Fruit fly (Drosophila melanogaster) whole organism, wandering third instar larva: ENCODE measurements around the gene DopEcR.
A peak's percentile ranks its signal among the peaks of the same experiment; 100 is the strongest.

Source experiments
- CG32264 ChIP-seq: fragments of 200-800 bp; sonication (Bioruptor generic); optimal IDR thresholded peaks from 2 replicates; lab custom pipeline; 2016; ENCODE audit warnings: missing biosample characterization, missing genetic modification characterization
- Dfd ChIP-seq: fragments of >200 bp; optimal IDR thresholded peaks from 2 replicates; lab custom pipeline; 2017; ENCODE audit warnings: missing biosample characterization, missing genetic modification characterization
- Dif ChIP-seq: fragments of 200-275, 200-300 bp; sonication (Bioruptor generic); optimal IDR thresholded peaks from 2 replicates; lab custom pipeline; 2018; ENCODE audit warnings: missing biosample characterization, missing genetic modification characterization; ENCODE audit not compliant: partially characterized antibody
- HLH106 ChIP-seq: fragments of 200-800 bp; optimal IDR thresholded peaks from 3 replicates; lab custom pipeline; 2019; ENCODE audit warnings: missing biosample characterization, mild to moderate bottlenecking, missing genetic modification characterization, moderate library complexity
- Hnf4 ChIP-seq: fragments of 200-800 bp; sonication (Bioruptor generic); optimal IDR thresholded peaks from 2 replicates; lab custom pipeline; 2016; ENCODE audit warnings: missing biosample characterization, mild to moderate bottlenecking, missing genetic modification characterization
- Hr83 ChIP-seq: fragments of 200-300 bp; sonication (Bioruptor generic); optimal IDR thresholded peaks from 2 replicates; lab custom pipeline; 2016; ENCODE audit warnings: missing biosample characterization, mild to moderate bottlenecking, missing genetic modification characterization, moderate library complexity; ENCODE audit not compliant: poor library complexity, severe bottlenecking
- Jra ChIP-seq: sonication (Bioruptor generic); optimal IDR thresholded peaks from 2 replicates; lab custom pipeline; 2016; ENCODE audit warnings: missing biosample characterization, missing genetic modification characterization
- Mio ChIP-seq: sonication (Bioruptor generic); optimal IDR thresholded peaks from 2 replicates; lab custom pipeline; 2016; ENCODE audit warnings: missing biosample characterization, missing genetic modification characterization
- OdsH ChIP-seq: fragments of 200-800 bp; sonication (Bioruptor generic); optimal IDR thresholded peaks from 2 replicates; lab custom pipeline; 2016; ENCODE audit warnings: missing biosample characterization, mild to moderate bottlenecking, missing genetic modification characterization
- Rel ChIP-seq, 2 experiments: fragments of 200-800 bp; sonication (Bioruptor generic) in 1 of 2; optimal IDR thresholded peaks; 2 replicates in 1 of 2; 3 replicates in 1 of 2; lab custom pipeline; 2016 to 2019; ENCODE audit warnings: mild to moderate bottlenecking in 2 of 2, missing biosample characterization in 2 of 2, missing genetic modification characterization in 2 of 2, moderate library complexity in 1 of 2
- Sp1 ChIP-seq: fragments of 200-800 bp; sonication (Bioruptor generic); optimal IDR thresholded peaks from 3 replicates; lab custom pipeline; 2019; ENCODE audit warnings: missing biosample characterization, mild to moderate bottlenecking, missing genetic modification characterization, moderate library complexity
- br ChIP-seq: fragments of 200-800 bp; sonication (Bioruptor generic); optimal IDR thresholded peaks from 2 replicates; lab custom pipeline; 2016; ENCODE audit warnings: missing biosample characterization, missing genetic modification characterization
- brk ChIP-seq: fragments of 200-800 bp; sonication (Bioruptor generic); optimal IDR thresholded peaks from 2 replicates; lab custom pipeline; 2016; ENCODE audit warnings: missing biosample characterization, mild to moderate bottlenecking, missing genetic modification characterization
- dl ChIP-seq, 2 experiments: fragments of 175-275, 200-275 bp in 1 of 2; fragments of 200-275 bp in 1 of 2; sonication (Bioruptor generic); optimal IDR thresholded peaks; lab custom pipeline; 2018; ENCODE audit warnings: mild to moderate bottlenecking in 2 of 2, missing biosample characterization in 2 of 2, missing genetic modification characterization in 2 of 2, moderate library complexity in 2 of 2; ENCODE audit not compliant: partially characterized antibody in 2 of 2, insufficient read depth in 1 of 2
- dmrt93B ChIP-seq: fragments of 200-800 bp; sonication (Bioruptor generic); optimal IDR thresholded peaks from 2 replicates; lab custom pipeline; 2018; ENCODE audit warnings: missing biosample characterization, mild to moderate bottlenecking, missing genetic modification characterization
- dsf ChIP-seq: sonication (Bioruptor generic); optimal IDR thresholded peaks from 2 replicates; lab custom pipeline; 2016; ENCODE audit warnings: missing biosample characterization, missing genetic modification characterization, borderline replicate concordance
- ey ChIP-seq: fragments of 200-800 bp; sonication (Bioruptor generic); optimal IDR thresholded peaks from 2 replicates; lab custom pipeline; 2016; ENCODE audit warnings: missing biosample characterization, missing genetic modification characterization
- foxo ChIP-seq, 2 experiments: fragments of 200-800 bp; sonication (Bioruptor generic); optimal IDR thresholded peaks; 2 replicates in 1 of 2; 3 replicates in 1 of 2; lab custom pipeline; 2016 to 2017; ENCODE audit warnings: missing biosample characterization in 2 of 2, missing genetic modification characterization in 2 of 2
- fru ChIP-seq: fragments of 200-800 bp; sonication (Bioruptor generic); optimal IDR thresholded peaks from 3 replicates; lab custom pipeline; 2016; ENCODE audit warnings: missing biosample characterization, mild to moderate bottlenecking, missing genetic modification characterization
- h ChIP-seq: fragments of 200-800 bp; sonication (Bioruptor generic); optimal IDR thresholded peaks from 3 replicates; lab custom pipeline; 2016; ENCODE audit warnings: missing biosample characterization, mild to moderate bottlenecking, missing genetic modification characterization
- jim ChIP-seq: fragments of 175-275, 200-325 bp; sonication (Bioruptor generic); optimal IDR thresholded peaks from 2 replicates; lab custom pipeline; 2016; ENCODE audit warnings: missing biosample characterization, mild to moderate bottlenecking, missing genetic modification characterization
- lola ChIP-seq: fragments of >200 bp; optimal IDR thresholded peaks from 2 replicates; lab custom pipeline; 2017; ENCODE audit warnings: missing biosample characterization, missing genetic modification characterization
- psq ChIP-seq: fragments of 200-800 bp; sonication (Bioruptor generic); optimal IDR thresholded peaks from 3 replicates; lab custom pipeline; 2017; ENCODE audit warnings: missing biosample characterization, mild to moderate bottlenecking, missing genetic modification characterization, moderate library complexity
- rgr ChIP-seq: fragments of 200-800 bp; sonication (Bioruptor generic); optimal IDR thresholded peaks from 3 replicates; lab custom pipeline; 2016; ENCODE audit warnings: missing biosample characterization, mild to moderate bottlenecking, missing genetic modification characterization
- sage ChIP-seq: fragments of 200-800 bp; sonication (Bioruptor generic); optimal IDR thresholded peaks from 2 replicates; lab custom pipeline; 2016; ENCODE audit warnings: missing biosample characterization, mild to moderate bottlenecking, missing genetic modification characterization
- sv ChIP-seq: fragments of 200-800 bp; sonication (Bioruptor generic); optimal IDR thresholded peaks from 3 replicates; lab custom pipeline; 2016; ENCODE audit warnings: missing biosample characterization, missing genetic modification characterization
- tai ChIP-seq: sonication (Bioruptor generic); optimal IDR thresholded peaks from 2 replicates; lab custom pipeline; 2016; ENCODE audit warnings: missing biosample characterization, missing genetic modification characterization
- usp ChIP-seq: fragments of >200 bp; optimal IDR thresholded peaks from 2 replicates; lab custom pipeline; 2017; ENCODE audit warnings: missing biosample characterization, missing genetic modification characterization
- woc ChIP-seq: sonication (Bioruptor generic); optimal IDR thresholded peaks from 2 replicates; lab custom pipeline; 2016; ENCODE audit warnings: missing biosample characterization, mild to moderate bottlenecking, missing genetic modification characterization

Gene DopEcR

DNA sequence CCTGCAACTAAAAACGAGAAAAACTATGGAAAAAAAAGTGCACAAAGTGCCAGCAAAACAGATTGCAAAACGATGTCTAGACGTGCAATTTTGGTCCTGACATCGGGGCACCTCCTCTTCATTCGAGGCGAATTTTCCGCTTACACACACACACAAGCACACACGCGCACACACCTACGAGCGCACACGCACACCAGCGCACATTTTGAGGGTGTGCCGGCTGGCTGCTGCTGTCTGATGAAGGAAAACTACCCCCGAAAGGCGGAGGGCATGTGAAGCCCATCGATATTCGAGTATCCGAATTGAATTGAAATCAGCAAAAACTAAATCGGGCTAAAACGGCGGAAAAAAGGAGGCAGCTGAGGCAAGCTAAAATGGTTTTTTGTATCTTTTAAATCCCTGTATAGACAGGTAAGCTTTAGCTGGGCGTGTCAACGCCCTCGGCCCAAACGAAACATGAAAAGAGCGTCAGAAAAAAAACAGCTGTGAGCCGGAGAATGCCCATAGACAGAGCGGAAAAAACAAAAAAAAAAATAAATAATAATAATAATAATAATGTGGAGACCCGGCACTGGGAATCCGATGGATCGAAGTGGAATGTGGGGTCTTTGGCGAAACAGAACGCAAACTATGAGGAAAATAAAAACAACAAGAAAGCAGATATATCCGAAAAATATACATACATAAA lies 20.4 kb downstream of the DopEcR start:
- peak; percentile 6 for TF ChIP-seq Dfd
- no peak for TF ChIP-seq HLH106 (tag; lab: Kevin White, UChicago)

- no peak for TF ChIP-seq lola (GFP tag; lab: Kevin White, UChicago)
- TF ChIP-seq HLH106 (tag; lab: Kevin White, UChicago): peak; percentile 12
- TF ChIP-seq OdsH (GFP tag; lab: Kevin White, UChicago): peak; percentile 49
- TF ChIP-seq brk (GFP tag; lab: Kevin White, UChicago): no peak
- peak; percentile 75 for TF ChIP-seq h
- TF ChIP-seq sv: no peak
- TF ChIP-seq Hr83: peak; percentile 83
- peak; percentile 60 for TF ChIP-seq Hnf4 (GFP tag; lab: Kevin White, UChicago)
- peak; percentile 34 for TF ChIP-seq Sp1
- TF ChIP-seq foxo (GFP tag; optimal IDR thresholded peaks at IDR 0.05; lab: Kevin White, UChicago): peak in 1 of 2 experiments; percentile 47
- TF ChIP-seq dmrt93B (GFP tag; lab: Kevin White, UChicago): peak; percentile 16
- TF ChIP-seq Jra (GFP tag; lab: Kevin White, UChicago): peak; percentile 25
- TF ChIP-seq Rel (GFP tag; optimal IDR thresholded peaks at IDR 0.05; lab: Kevin White, UChicago): no peak
- peak; percentile 84 for TF ChIP-seq Rel (tag; optimal IDR thresholded peaks at IDR 0.05; lab: Kevin White, UChicago)
- TF ChIP-seq Mio: no peak
- peak; percentile 56 for TF ChIP-seq br (GFP tag; lab: Kevin White, UChicago)
- TF ChIP-seq Dfd: no peak
- peak; percentile 20 for TF ChIP-seq CG32264
- TF ChIP-seq fru (GFP tag; lab: Kevin White, UChicago): peak; percentile 46
- peak; percentile 41 for TF ChIP-seq psq
- TF ChIP-seq tai: peak; percentile 56
- no peak for TF ChIP-seq Dif
- peak; percentile 67 for TF ChIP-seq rgr (GFP tag; lab: Kevin White, UChicago)
- TF ChIP-seq dl (GFP tag; optimal IDR thresholded peaks at IDR 0.05; lab: Kevin White, UChicago; ENCODE audit: insufficient read depth in 1 of 2, partially characterized antibody in 2 of 2): no peak
- TF ChIP-seq sage: no peak
These were observed 22.5 kb downstream of the DopEcR start for dm6 chr3L:4357705-4358131.

DNA sequence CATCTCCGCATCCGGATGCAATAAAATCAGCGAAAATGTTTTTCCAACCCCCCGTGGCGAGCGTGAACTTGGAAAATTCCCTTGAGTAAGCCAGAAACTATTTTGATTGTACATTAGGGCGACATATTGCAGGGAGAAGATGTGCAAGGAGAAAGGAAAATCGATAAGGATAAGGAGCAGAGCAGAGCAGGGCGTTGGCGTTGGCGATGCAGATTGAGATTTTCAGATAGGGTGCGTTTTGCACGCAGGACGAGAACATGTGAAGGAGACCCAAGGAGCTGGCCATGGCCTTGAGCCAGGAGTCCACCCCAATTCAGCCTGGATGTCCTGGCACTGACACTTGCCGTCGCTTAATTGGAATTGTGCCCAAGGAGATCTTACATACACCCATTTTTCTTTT lies 23.2 kb downstream of the DopEcR start:
- TF ChIP-seq Jra (GFP tag; lab: Kevin White, UChicago) (no peak), Rel (GFP tag; optimal IDR thresholded peaks at IDR 0.05; lab: Kevin White, UChicago) (no peak), Rel (tag; optimal IDR thresholded peaks at IDR 0.05; lab: Kevin White, UChicago) (no peak)

DNA sequence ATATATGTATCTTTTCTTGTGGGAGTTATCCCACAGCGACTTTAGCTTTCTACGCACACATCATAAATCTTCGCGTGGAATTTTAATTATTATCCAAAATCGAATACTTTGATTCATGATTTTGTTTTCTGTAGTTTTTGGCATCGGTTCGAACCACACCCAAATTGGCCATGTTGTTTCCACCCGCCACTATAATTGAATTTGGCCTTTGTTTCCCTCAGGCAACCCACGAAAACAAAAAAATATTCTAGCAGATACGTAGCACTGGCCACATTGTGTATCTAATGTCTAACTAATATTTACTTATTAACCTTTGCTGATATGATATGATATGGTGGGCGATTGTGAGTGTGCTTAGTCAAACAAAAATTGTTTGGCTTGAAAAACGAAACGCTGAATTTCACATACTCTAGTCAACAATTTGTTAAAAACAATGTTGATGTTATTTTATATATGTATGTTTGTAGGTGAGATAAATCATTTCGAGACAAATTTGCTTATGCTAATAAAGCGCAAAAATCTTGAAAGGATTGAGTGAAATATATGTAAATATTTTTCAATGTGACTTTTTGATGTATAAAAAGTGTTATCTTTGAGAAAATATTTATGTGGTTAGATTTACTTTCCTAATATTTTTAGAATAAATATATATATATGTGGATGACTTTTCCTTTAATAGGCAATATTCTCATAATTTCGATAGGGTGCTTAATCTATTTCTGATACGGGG lies 25.1 kb downstream of the DopEcR start:
- TF ChIP-seq psq (peak; percentile 4), usp (GFP tag; lab: Kevin White, UChicago) (no peak), Jra (GFP tag; lab: Kevin White, UChicago) (no peak), rgr (GFP tag; lab: Kevin White, UChicago) (peak; percentile 7), foxo (GFP tag; optimal IDR thresholded peaks at IDR 0.05; lab: Kevin White, UChicago) (peak in 1 of 2 experiments; percentile 12), OdsH (GFP tag; lab: Kevin White, UChicago) (peak; percentile 38)

DNA sequence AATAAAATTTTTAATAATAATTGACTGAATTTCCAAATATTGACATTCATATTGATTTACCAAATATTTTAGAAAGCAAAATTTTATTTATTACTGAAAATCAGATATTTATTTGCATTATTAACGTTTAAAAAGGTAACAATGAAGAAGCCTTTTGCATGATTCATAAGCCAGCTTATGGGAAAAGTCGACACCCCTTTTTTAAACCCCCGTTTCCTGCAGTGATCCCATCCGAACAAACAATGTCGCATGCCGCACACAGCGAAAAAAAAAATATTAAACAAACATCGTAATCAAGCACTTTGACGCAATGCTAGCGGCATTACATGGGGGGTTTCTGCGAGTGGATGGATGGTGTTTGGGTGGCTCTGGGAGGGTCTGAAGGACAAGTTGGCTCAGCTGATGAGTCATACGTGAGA lies 26.5 kb downstream of the DopEcR start:
- peak; percentile 54 for TF ChIP-seq h
- no peak for TF ChIP-seq jim (GFP tag; lab: Kevin White, UChicago)
- peak; percentile 13 for TF ChIP-seq Sp1
- peak; percentile 14 for TF ChIP-seq br (GFP tag; lab: Kevin White, UChicago)
- no peak for TF ChIP-seq Dfd
- no peak for TF ChIP-seq Rel (GFP tag; optimal IDR thresholded peaks at IDR 0.05; lab: Kevin White, UChicago)
- TF ChIP-seq Rel (tag; optimal IDR thresholded peaks at IDR 0.05; lab: Kevin White, UChicago): peak; percentile 13
- peak; percentile 4 for TF ChIP-seq ey (GFP tag; lab: Kevin White, UChicago)
- peak; percentile 44 for TF ChIP-seq fru (GFP tag; lab: Kevin White, UChicago)
- peak; percentile 31 for TF ChIP-seq psq
- no peak for TF ChIP-seq dsf (GFP tag; lab: Kevin White, UChicago)
- TF ChIP-seq foxo (GFP tag; optimal IDR thresholded peaks at IDR 0.05; lab: Kevin White, UChicago): peak in 1 of 2 experiments; percentile 39
- TF ChIP-seq OdsH (GFP tag; lab: Kevin White, UChicago): peak; percentile 4
- TF ChIP-seq dmrt93B (GFP tag; lab: Kevin White, UChicago): no peak
- peak; percentile 14 for TF ChIP-seq brk (GFP tag; lab: Kevin White, UChicago)
- peak; percentile 35 for TF ChIP-seq rgr (GFP tag; lab: Kevin White, UChicago)
- TF ChIP-seq HLH106 (tag; lab: Kevin White, UChicago): peak; percentile 11
- TF ChIP-seq woc (GFP tag; lab: Kevin White, UChicago): peak; percentile 7
